Fruit fly (Drosophila melanogaster): Measurements from ENCODE around the gene CG7194.

DNA sequence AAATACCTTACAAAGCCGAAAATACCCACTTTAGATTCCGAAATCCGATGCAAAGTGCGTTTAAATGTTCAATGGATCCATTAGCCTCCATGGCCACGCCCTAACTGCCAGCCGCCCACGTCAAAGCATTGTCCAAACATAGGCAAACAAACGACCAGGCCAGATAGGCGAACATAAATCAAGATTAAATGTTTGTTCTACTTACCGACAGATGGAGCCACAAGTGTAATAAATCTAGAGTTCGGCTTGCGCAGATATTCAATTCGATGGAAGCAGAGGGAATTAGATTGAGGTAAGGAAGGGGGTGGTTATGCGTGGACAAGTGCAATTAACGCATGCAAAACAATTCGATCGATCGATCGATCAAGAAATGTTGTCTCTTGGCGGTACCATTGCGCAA, 20.0 kb upstream of the CG7194 start:
- TF ChIP-seq CG11696 (GFP tag; IDR thresholded peaks at IDR 0.05) (no peak), Trl (optimal IDR thresholded peaks at IDR 0.05) (no peak), Trl (GFP tag; optimal IDR thresholded peaks at IDR 0.05) (no peak), Dek (tag; optimal IDR thresholded peaks at IDR 0.05) (no peak), dati (GFP tag; IDR thresholded peaks at IDR 0.05) (no peak), H2.0 (GFP tag; IDR thresholded peaks at IDR 0.05) (no peak)

Data from whole organism, embryonic.